Worm (Caenorhabditis elegans): ENCODE measurements around the gene crn-5.

The crn-5 gene

ce11 chrII:10592452-10592851, at the start of gene crn-5:
Gene crn-5, plus strand, starts transcription at chrII:10592752.
- TF ChIP-seq sup-37 (GFP tag; optimal IDR thresholded peaks at IDR 0.05) (no peak), irx-1 (tag; optimal IDR thresholded peaks at IDR 0.05) (no peak), elt-2 (tag; optimal IDR thresholded peaks at IDR 0.05) (no peak), nhr-11 (tag; optimal IDR thresholded peaks at IDR 0.05) (no peak), lin-39 (tag; optimal IDR thresholded peaks at IDR 0.05) (no peak), efl-3 (GFP tag; optimal IDR thresholded peaks at IDR 0.05) (no peak), mef-2 (tag; optimal IDR thresholded peaks at IDR 0.05) (no peak), ceh-63 (GFP tag; optimal IDR thresholded peaks at IDR 0.05) (no peak), mdl-1 (tag; optimal IDR thresholded peaks at IDR 0.05) (no peak), nhr-20 (tag; optimal IDR thresholded peaks at IDR 0.05) (no peak), fkh-10 (GFP tag; optimal IDR thresholded peaks at IDR 0.05) (no peak)

ce11 chrII:10543457-10544137, 49.0 kb upstream of the crn-5 start:
- TF ChIP-seq nhr-28 (tag; optimal IDR thresholded peaks at IDR 0.05) (no peak), nhr-71 (tag; optimal IDR thresholded peaks at IDR 0.05) (peak; percentile 10), lin-35 (GFP tag; optimal IDR thresholded peaks at IDR 0.05) (peak in 1 of 2 experiments; percentile 33), ama-1 (optimal IDR thresholded peaks at IDR 0.05) (peak; percentile 78), unc-98 (GFP tag; IDR thresholded peaks at IDR 0.05) (no peak), ceh-8 (GFP tag; optimal IDR thresholded peaks at IDR 0.05) (peak; percentile 30), lin-14 (GFP tag; optimal IDR thresholded peaks at IDR 0.05) (peak; percentile 3), mep-1 (tag; optimal IDR thresholded peaks at IDR 0.05) (peak; percentile 6), pax-3 (tag; optimal IDR thresholded peaks at IDR 0.05) (no peak), nhr-85 (tag) (peak; percentile 35), efl-1 (optimal IDR thresholded peaks at IDR 0.05) (no peak), efl-1 (GFP tag; optimal IDR thresholded peaks at IDR 0.05 in 1 of 2) (peak in 1 of 2 experiments; percentile 93), ztf-4 (tag; optimal IDR thresholded peaks at IDR 0.05) (peak; percentile 69), elt-2 (tag; optimal IDR thresholded peaks at IDR 0.05) (no peak)

ce11 chrII:10544374-10544908, 48.1 kb upstream of the crn-5 start:
- TF ChIP-seq nhr-85 (tag) (peak; percentile 33), ama-1 (optimal IDR thresholded peaks at IDR 0.05) (peak; percentile 7), lsy-2 (tag; optimal IDR thresholded peaks at IDR 0.05) (no peak)

- no peak for TF ChIP-seq pax-3 (tag; optimal IDR thresholded peaks at IDR 0.05)
- TF ChIP-seq ama-1 (optimal IDR thresholded peaks at IDR 0.05): peak; percentile 60
- TF ChIP-seq irx-1 (tag; optimal IDR thresholded peaks at IDR 0.05): peak; percentile 9
- no peak for TF ChIP-seq ces-1 (GFP tag; optimal IDR thresholded peaks at IDR 0.05)
- peak; percentile 21 for TF ChIP-seq rnt-1 (tag; optimal IDR thresholded peaks at IDR 0.05)
- TF ChIP-seq mef-2 (tag; optimal IDR thresholded peaks at IDR 0.05): no peak
- no peak for TF ChIP-seq mab-9 (GFP tag; IDR thresholded peaks at IDR 0.05)
- no peak for TF ChIP-seq snu-23 (GFP tag; optimal IDR thresholded peaks at IDR 0.05)
- TF ChIP-seq zip-4 (GFP tag; optimal IDR thresholded peaks at IDR 0.05): no peak
- TF ChIP-seq ceh-8 (GFP tag; optimal IDR thresholded peaks at IDR 0.05): no peak
- TF ChIP-seq efl-3 (GFP tag; optimal IDR thresholded peaks at IDR 0.05): no peak
- TF ChIP-seq aly-2 (tag; optimal IDR thresholded peaks at IDR 0.05): peak; percentile 7
- no peak for TF ChIP-seq fos-1 (tag; optimal IDR thresholded peaks at IDR 0.05)
- no peak for TF ChIP-seq efl-1 (optimal IDR thresholded peaks at IDR 0.05)
- TF ChIP-seq efl-1 (GFP tag; optimal IDR thresholded peaks at IDR 0.05 in 1 of 2): peak in 1 of 2 experiments; percentile 87
- TF ChIP-seq ceh-88 (GFP tag; IDR thresholded peaks at IDR 0.05): no peak
- TF ChIP-seq nhr-90 (tag; optimal IDR thresholded peaks at IDR 0.05; ENCODE audit: poor library complexity): peak; percentile 4
- peak in 1 of 2 experiments; percentile 23 for TF ChIP-seq lin-35 (GFP tag; optimal IDR thresholded peaks at IDR 0.05)
Measured at ce11 chrII:10545213-10545612, 47.3 kb upstream of the crn-5 start.

Data from whole organism, L1 larva.